Worm (Caenorhabditis elegans) whole organism, midembryonic: ENCODE measurements around the gene Y50D7A.8.

Experiments used
- cog-1 ChIP-seq: sonication (generic microtip); optimal IDR thresholded peaks from 2 replicates; lab custom pipeline; 2016; ENCODE audit warnings: missing genetic modification characterization, missing compliant biosample characterization
- tab-1 ChIP-seq: fragments of 200-800 bp; sonication (Bioruptor generic); IDR thresholded peaks from 2 replicates; pipeline ENCODE4 v1.3.6; 2022; ENCODE audit warnings: missing genetic modification characterization, missing compliant biosample characterization
- ztf-29 ChIP-seq: fragments of 200-800 bp; sonication (Bioruptor generic); IDR thresholded peaks from 2 replicates; pipeline ENCODE4 v1.3.6; 2022; ENCODE audit warnings: missing genetic modification reagents, missing genetic modification characterization, missing compliant biosample characterization

Gene Y50D7A.8

DNA sequence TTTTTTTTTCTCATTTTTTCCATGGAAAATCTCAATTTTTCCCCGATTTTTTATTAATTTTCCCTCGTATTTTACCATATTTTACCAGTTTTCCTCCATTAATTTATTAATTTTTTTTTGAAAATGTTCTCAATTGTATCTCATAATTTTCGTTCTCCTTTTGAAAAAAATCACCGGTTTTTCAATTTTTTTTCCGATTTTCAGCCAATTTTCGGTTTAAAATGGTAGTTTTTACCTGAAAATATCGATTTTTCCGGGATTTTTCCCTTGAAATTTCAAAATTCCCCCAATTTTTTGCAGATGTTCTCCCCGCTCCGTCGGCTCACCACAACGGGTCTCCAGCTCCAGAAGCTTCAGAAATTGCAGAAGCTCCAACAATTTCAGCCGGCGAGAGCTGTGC is 59.2 kb downstream of the Y50D7A.8 start, which contains the start of gene taco-1:
Gene taco-1, plus strand, starts transcription at position 301 of the 400 bp plus-strand sequence.
- no peak for TF ChIP-seq ztf-29 (GFP tag; lab: Robert Waterston, UW)
- no peak for TF ChIP-seq tab-1
- no peak for TF ChIP-seq cog-1 (tag; lab: Kevin White, UChicago)
